Worm (Caenorhabditis elegans): ENCODE data around the gene istr-1.

Gene istr-1

ce11 chrV:12696790-12697189 lies 868 bp upstream of the istr-1 start:
- no peak for TF ChIP-seq unc-62 (GFP tag; optimal IDR thresholded peaks at IDR 0.05 in 1 of 2)
- no peak for TF ChIP-seq unc-62 (tag; optimal IDR thresholded peaks at IDR 0.05)
- TF ChIP-seq egl-43 (GFP tag; IDR thresholded peaks at IDR 0.05) = no peak
- TF ChIP-seq php-3 (GFP tag; IDR thresholded peaks at IDR 0.05) = no peak
- no peak for TF ChIP-seq unc-130 (GFP tag; optimal IDR thresholded peaks at IDR 0.05)
- TF ChIP-seq zag-1 (tag; optimal IDR thresholded peaks at IDR 0.05) = no peak
- TF ChIP-seq arid-1 (GFP tag; conservative IDR thresholded peaks at IDR 0.05) = no peak
- no peak for TF ChIP-seq pha-4 (GFP tag; IDR thresholded peaks at IDR 0.05)
- TF ChIP-seq pha-4 (tag; optimal IDR thresholded peaks at IDR 0.05) = no peak
- no peak for TF ChIP-seq mxl-3 (GFP tag; optimal IDR thresholded peaks at IDR 0.05)
- no peak for TF ChIP-seq set-16 (GFP tag; IDR thresholded peaks at IDR 0.05)
- no peak for TF ChIP-seq daf-12 (tag; optimal IDR thresholded peaks at IDR 0.05)
- no peak for TF ChIP-seq Y48G9A.11 (GFP tag; IDR thresholded peaks at IDR 0.05)
- no peak for TF ChIP-seq hlh-11 (tag; optimal IDR thresholded peaks at IDR 0.05)
- no peak for TF ChIP-seq nhr-237 (tag; optimal IDR thresholded peaks at IDR 0.05)
- no peak for TF ChIP-seq ceh-32 (tag; optimal IDR thresholded peaks at IDR 0.05; ENCODE audit: poor library complexity)
- no peak for TF ChIP-seq hif-1 (tag; optimal IDR thresholded peaks at IDR 0.05)
- TF ChIP-seq pqm-1 (tag; optimal IDR thresholded peaks at IDR 0.05) = no peak

ce11 chrV:12701613-12702012 lies 4.0 kb downstream of the istr-1 start:
- TF ChIP-seq ces-1 (GFP tag; optimal IDR thresholded peaks at IDR 0.05) (peak; percentile 44), nhr-76 (tag; optimal IDR thresholded peaks at IDR 0.05) (no peak)

ce11 chrV:12704077-12704476 lies 6.4 kb downstream of the istr-1 start, which contains the start of gene R11D1.1:
Gene R11D1.1, plus strand, starts transcription at chrV:12704377.
- TF ChIP-seq unc-62 (GFP tag; optimal IDR thresholded peaks at IDR 0.05 in 1 of 2) (peak in 1 of 2 experiments; percentile 34), unc-62 (tag; optimal IDR thresholded peaks at IDR 0.05) (no peak), attf-4 (tag; optimal IDR thresholded peaks at IDR 0.05) (no peak), nhr-28 (tag; optimal IDR thresholded peaks at IDR 0.05) (no peak), lin-13 (GFP tag; optimal IDR thresholded peaks at IDR 0.05) (no peak)

- TF ChIP-seq hlh-11 (tag; optimal IDR thresholded peaks at IDR 0.05) (no peak), ctbp-1 (GFP tag; IDR thresholded peaks at IDR 0.05) (no peak), aha-1 (tag) (peak; percentile 80), lin-29 (GFP tag; IDR thresholded peaks at IDR 0.05) (no peak)
These were observed 8.9 kb downstream of the istr-1 start for ce11 chrV:12706511-12706910.

- TF ChIP-seq zfp-3 (GFP tag; conservative IDR thresholded peaks at IDR 0.05) (no peak), jun-1 (tag; optimal IDR thresholded peaks at IDR 0.05) (no peak), fos-1 (tag; optimal IDR thresholded peaks at IDR 0.05) (no peak), ctbp-1 (GFP tag; IDR thresholded peaks at IDR 0.05) (no peak), daf-19 (GFP tag; conservative IDR thresholded peaks at IDR 0.05) (no peak), T26A8.4 (GFP tag; IDR thresholded peaks at IDR 0.05) (no peak), dve-1 (tag; optimal IDR thresholded peaks at IDR 0.05; ENCODE audit: insufficient read depth) (no peak), vab-7 (GFP tag; IDR thresholded peaks at IDR 0.05) (no peak), spr-3 (GFP tag; optimal IDR thresholded peaks at IDR 0.05) (no peak)
These were observed 10.6 kb downstream of the istr-1 start, which contains the start of gene R11D1.2 for ce11 chrV:12708305-12708704. Gene R11D1.2, plus strand, starts transcription at chrV:12708605.

- TF ChIP-seq nhr-42 (GFP tag; IDR thresholded peaks at IDR 0.05) (no peak), rbr-2 (tag; optimal IDR thresholded peaks at IDR 0.05) (no peak), nhr-6 (tag; optimal IDR thresholded peaks at IDR 0.05) (no peak), set-16 (GFP tag; IDR thresholded peaks at IDR 0.05) (no peak), jun-1 (tag; optimal IDR thresholded peaks at IDR 0.05) (no peak), ceh-32 (tag; optimal IDR thresholded peaks at IDR 0.05; ENCODE audit: poor library complexity) (no peak), hmg-1.1 (GFP tag; IDR thresholded peaks at IDR 0.05) (no peak), T20F7.1 (GFP tag; optimal IDR thresholded peaks at IDR 0.05) (no peak), attf-4 (tag; optimal IDR thresholded peaks at IDR 0.05) (no peak), fos-1 (tag; optimal IDR thresholded peaks at IDR 0.05) (no peak), ces-1 (GFP tag; optimal IDR thresholded peaks at IDR 0.05) (no peak), lin-29 (GFP tag; IDR thresholded peaks at IDR 0.05) (no peak), ceh-28 (tag; optimal IDR thresholded peaks at IDR 0.05) (no peak)
These were observed 14.3 kb downstream of the istr-1 start, which contains the start of gene R11D1.3 for ce11 chrV:12711999-12712398. Gene R11D1.3, minus strand, starts transcription at chrV:12712099.
